Worm (Caenorhabditis elegans): Measurements from ENCODE around the gene ceh-21.

Gene ceh-21

ce11 chrX:1848575-1848974 is 4.0 kb downstream of the ceh-21 start, which contains the start of gene ceh-41:
TSS of gene ceh-41 (minus strand) at chrX:1848675.
- TF ChIP-seq W03F9.2 (tag; optimal IDR thresholded peaks at IDR 0.05) = no peak

ce11 chrX:1847685-1848084 is 4.9 kb downstream of the ceh-21 start:
- TF ChIP-seq him-1 (tag; optimal IDR thresholded peaks at IDR 0.05) = no peak
- no peak for TF ChIP-seq W03F9.2 (tag; optimal IDR thresholded peaks at IDR 0.05)
- no peak for TF ChIP-seq dao-5 (tag; optimal IDR thresholded peaks at IDR 0.05)

ce11 chrX:1845493-1845892 is 7.0 kb downstream of the ceh-21 start, which contains the start of gene T26C11.4:
TSS of gene T26C11.4 (minus strand) at chrX:1845546.
- no peak for TF ChIP-seq him-1 (tag; optimal IDR thresholded peaks at IDR 0.05)
- TF ChIP-seq dao-5 (tag; optimal IDR thresholded peaks at IDR 0.05) = no peak
- TF ChIP-seq W03F9.2 (tag; optimal IDR thresholded peaks at IDR 0.05) = no peak

ce11 chrX:1837703-1838102 is 14.8 kb downstream of the ceh-21 start:
- TF ChIP-seq dao-5 (tag; optimal IDR thresholded peaks at IDR 0.05) (peak; percentile 58), him-1 (tag; optimal IDR thresholded peaks at IDR 0.05) (peak; percentile 45), W03F9.2 (tag; optimal IDR thresholded peaks at IDR 0.05) (no peak)

- no peak for TF ChIP-seq dao-5 (tag; optimal IDR thresholded peaks at IDR 0.05)
- no peak for TF ChIP-seq W03F9.2 (tag; optimal IDR thresholded peaks at IDR 0.05)
- no peak for TF ChIP-seq him-1 (tag; optimal IDR thresholded peaks at IDR 0.05)
Measured at ce11 chrX:1830475-1830874, 22.1 kb downstream of the ceh-21 start.

- TF ChIP-seq dao-5 (tag; optimal IDR thresholded peaks at IDR 0.05) (no peak), W03F9.2 (tag; optimal IDR thresholded peaks at IDR 0.05) (no peak), him-1 (tag; optimal IDR thresholded peaks at IDR 0.05) (no peak)
Measured at ce11 chrX:1829937-1830336, 22.6 kb downstream of the ceh-21 start, which contains the start of gene C14E2.6. TSS of gene C14E2.6 (minus strand) at chrX:1830037.

ce11 chrX:1826166-1826565 is 26.4 kb downstream of the ceh-21 start, which contains the start of gene C14E2.1:
TSS of gene C14E2.1 (plus strand) at chrX:1826466.
- no peak for TF ChIP-seq him-1 (tag; optimal IDR thresholded peaks at IDR 0.05)
- TF ChIP-seq W03F9.2 (tag; optimal IDR thresholded peaks at IDR 0.05) = no peak
- TF ChIP-seq dao-5 (tag; optimal IDR thresholded peaks at IDR 0.05) = no peak

- no peak for TF ChIP-seq dao-5 (tag; optimal IDR thresholded peaks at IDR 0.05)
- TF ChIP-seq W03F9.2 (tag; optimal IDR thresholded peaks at IDR 0.05) = no peak
- TF ChIP-seq him-1 (tag; optimal IDR thresholded peaks at IDR 0.05) = no peak
Measured at ce11 chrX:1825290-1825832, 27.2 kb downstream of the ceh-21 start, which contains the start of gene C14E2.5. TSS of gene C14E2.5 (minus strand) at chrX:1825340.

- TF ChIP-seq him-1 (tag; optimal IDR thresholded peaks at IDR 0.05) = no peak
- TF ChIP-seq dao-5 (tag; optimal IDR thresholded peaks at IDR 0.05) = no peak
- no peak for TF ChIP-seq W03F9.2 (tag; optimal IDR thresholded peaks at IDR 0.05)
Measured at ce11 chrX:1821235-1821634, 31.3 kb downstream of the ceh-21 start, which contains the start of gene C14E2.4. TSS of gene C14E2.4 (minus strand) at chrX:1821335.

ce11 chrX:1816106-1816505 is 36.4 kb downstream of the ceh-21 start, which contains the start of gene C14E2.7:
TSS of gene C14E2.7 (plus strand) at chrX:1816406.
- TF ChIP-seq him-1 (tag; optimal IDR thresholded peaks at IDR 0.05) (no peak), W03F9.2 (tag; optimal IDR thresholded peaks at IDR 0.05) (no peak), dao-5 (tag; optimal IDR thresholded peaks at IDR 0.05) (no peak)

ce11 chrX:1811436-1811835 is 41.1 kb downstream of the ceh-21 start, which contains the start of gene C14E2.3:
TSS of gene C14E2.3 (minus strand) at chrX:1811536.
- no peak for TF ChIP-seq him-1 (tag; optimal IDR thresholded peaks at IDR 0.05)
- TF ChIP-seq W03F9.2 (tag; optimal IDR thresholded peaks at IDR 0.05) = no peak
- no peak for TF ChIP-seq dao-5 (tag; optimal IDR thresholded peaks at IDR 0.05)

ce11 chrX:1800980-1801506 is 51.5 kb downstream of the ceh-21 start, which contains the start of gene C14E2.11:
TSS of gene C14E2.11 (plus strand) at chrX:1801456.
- TF ChIP-seq dao-5 (tag; optimal IDR thresholded peaks at IDR 0.05) = no peak
- no peak for TF ChIP-seq him-1 (tag; optimal IDR thresholded peaks at IDR 0.05)
- TF ChIP-seq W03F9.2 (tag; optimal IDR thresholded peaks at IDR 0.05) = no peak

Measured in whole organism, L4/young adult.